Worm (Caenorhabditis elegans) whole organism, L4/young adult: ENCODE data around the gene sel-1.

Experiments
- W03F9.2 ChIP-seq: fragments of 150-350 bp; optimal IDR thresholded peaks from 2 replicates; lab custom pipeline; 2014; ENCODE audit warnings: missing biosample characterization, missing genetic modification characterization
- dao-5 ChIP-seq: sonication (generic microtip); optimal IDR thresholded peaks from 2 replicates; lab custom pipeline; 2016; ENCODE audit warnings: missing genotype, missing genetic modification characterization, moderate library complexity, missing compliant biosample characterization
- him-1 ChIP-seq: sonication (generic microtip); optimal IDR thresholded peaks from 2 replicates; lab custom pipeline; 2016; ENCODE audit warnings: missing genotype, missing genetic modification reagents, missing genetic modification characterization, missing compliant biosample characterization

DNA sequence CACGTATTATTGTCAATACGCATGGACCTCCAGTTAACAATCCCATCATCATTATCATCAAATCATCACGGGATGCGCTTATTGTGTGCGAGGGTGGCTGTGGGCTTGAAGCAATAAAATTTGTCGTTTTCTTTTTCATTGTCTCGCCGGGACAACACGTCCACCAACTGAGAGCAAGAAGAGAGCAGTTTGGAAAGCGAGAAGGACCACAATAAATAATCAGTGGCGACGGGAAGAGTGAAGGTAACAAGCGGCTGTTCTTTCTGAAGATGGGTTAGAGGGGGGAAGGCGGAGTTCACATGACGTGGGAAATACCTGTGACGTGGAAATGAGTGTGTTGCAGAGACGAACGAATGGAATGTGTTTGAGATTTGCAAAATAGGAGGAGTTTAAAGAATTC, 41.8 kb upstream of the sel-1 start:
- TF ChIP-seq him-1 (tag; lab: Kevin White, UChicago) (no peak), W03F9.2 (tag; lab: Kevin White, UChicago) (no peak), dao-5 (tag; lab: Kevin White, UChicago) (no peak)
